Fruit fly (Drosophila melanogaster): ENCODE measurements around the gene kud.

DNA sequence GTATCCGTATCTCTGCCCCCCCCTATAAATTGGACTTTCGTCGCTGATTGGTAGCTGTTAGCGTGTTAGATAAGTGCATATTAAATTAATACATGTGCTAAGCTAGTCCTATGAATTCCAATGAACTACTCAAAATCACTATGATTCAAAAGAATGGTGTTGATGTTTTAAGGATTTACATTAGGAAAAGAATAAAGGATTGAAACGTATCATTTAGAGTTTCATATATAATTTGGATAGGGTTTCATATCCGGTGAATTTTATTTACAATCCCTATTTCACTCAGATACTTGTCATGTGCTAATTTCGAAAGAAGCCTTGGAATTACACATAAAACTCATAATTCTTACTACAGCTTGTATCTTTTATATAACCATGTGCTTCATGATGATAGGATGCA lies 15.5 kb upstream of the kud start, which contains the start of gene CG13029:
- TF ChIP-seq CTCF (optimal IDR thresholded peaks at IDR 0.05) (no peak), CG8478 (optimal IDR thresholded peaks at IDR 0.05) (no peak)

Measured in S2 (cell line).